Worm (Caenorhabditis elegans) whole organism, L1 larva: ENCODE results near the gene nhr-199.
"Not testable (repeated sequence)": the region's sequence is repeated elsewhere in the genome, so short reads cannot be mapped to it uniquely, and the experiment has no call there.

ENCODE experiments used
- aha-1 ChIP-seq: fragments of 150-350 bp; optimal IDR thresholded peaks from 2 replicates; lab custom pipeline; 2014; ENCODE audit warnings: missing biosample characterization, missing genetic modification characterization
- blmp-1 ChIP-seq: fragments of 150-350 bp; optimal IDR thresholded peaks from 2 replicates; lab custom pipeline; 2014; ENCODE audit warnings: missing biosample characterization, missing genetic modification characterization
- ceh-63 ChIP-seq: fragments of 200-800 bp; sonication (Bioruptor generic); optimal IDR thresholded peaks from 2 replicates; lab custom pipeline; 2018; ENCODE audit warnings: mild to moderate bottlenecking, missing genetic modification characterization, missing compliant biosample characterization
- ceh-8 ChIP-seq: fragments of 200-800 bp; sonication (Bioruptor generic); optimal IDR thresholded peaks from 2 replicates; lab custom pipeline; 2018; ENCODE audit warnings: mild to moderate bottlenecking, missing genetic modification characterization, moderate library complexity, missing compliant biosample characterization
- ceh-82 ChIP-seq, 3 experiments: fragments of 150-350 bp in 1 of 3; sonication (generic microtip) in 2 of 3; optimal IDR thresholded peaks; 2 replicates each; lab custom pipeline; 2014 to 2017; ENCODE audit warnings: missing biosample characterization in 3 of 3, missing genetic modification characterization in 3 of 3
- dpl-1 ChIP-seq, 3 experiments: fragments of 150-350 bp in 2 of 3; sonication (generic microtip) in 1 of 3; optimal IDR thresholded peaks; 2 replicates each; lab custom pipeline; 2014 to 2017; ENCODE audit warnings: missing biosample characterization in 3 of 3, missing genetic modification characterization in 3 of 3, missing genetic modification reagents in 3 of 3
- dsc-1 ChIP-seq: sonication (generic microtip); optimal IDR thresholded peaks from 2 replicates; lab custom pipeline; 2016; ENCODE audit warnings: mild to moderate bottlenecking, missing genetic modification characterization, missing compliant biosample characterization
- efl-1 ChIP-seq, 4 experiments: fragments of 150-350 bp; optimal IDR thresholded peaks in 3 of 4; peaks in 1 of 4; 1 replicate in 1 of 4; 2 replicates in 3 of 4; lab custom pipeline; 2014; ENCODE audit warnings: missing biosample characterization in 2 of 4, missing genetic modification characterization in 2 of 4, missing genetic modification reagents in 2 of 4
- efl-3 ChIP-seq: fragments of 200-800 bp; sonication (Bioruptor generic); optimal IDR thresholded peaks from 2 replicates; lab custom pipeline; 2018; ENCODE audit warnings: mild to moderate bottlenecking, missing genetic modification characterization, missing compliant biosample characterization
- egl-27 ChIP-seq, 2 experiments: fragments of 150-350 bp in 1 of 2; sonication (generic microtip); optimal IDR thresholded peaks; 3 replicates each; lab custom pipeline; 2017 to 2018; ENCODE audit warnings: missing biosample characterization in 2 of 2, missing genetic modification characterization in 2 of 2, missing genetic modification reagents in 2 of 2
- elt-2 ChIP-seq: sonication (generic microtip); optimal IDR thresholded peaks from 2 replicates; lab custom pipeline; 2016; ENCODE audit warnings: missing genetic modification characterization, mild to moderate bottlenecking, inconsistent platforms, missing compliant biosample characterization, missing genetic modification reagents
- fos-1 ChIP-seq: fragments of 150-350 bp; optimal IDR thresholded peaks from 2 replicates; lab custom pipeline; 2014; ENCODE audit warnings: missing biosample characterization, missing genetic modification characterization
- hlh-17 ChIP-seq: fragments of 200-800 bp; sonication (Bioruptor generic); optimal IDR thresholded peaks from 2 replicates; lab custom pipeline; 2018; ENCODE audit warnings: missing genetic modification characterization, mild to moderate bottlenecking, missing compliant biosample characterization, moderate library complexity, borderline replicate concordance
- isw-1 ChIP-seq: fragments of 200-800 bp; sonication (Bioruptor generic); IDR thresholded peaks from 2 replicates; pipeline ENCODE4 v1.3.6; 2022; ENCODE audit warnings: missing genetic modification characterization, missing compliant biosample characterization
- nhr-11 ChIP-seq: fragments of 150-350 bp; optimal IDR thresholded peaks from 2 replicates; lab custom pipeline; 2014; ENCODE audit warnings: missing biosample characterization, missing genetic modification characterization
- nhr-28 ChIP-seq: fragments of 150-350 bp; optimal IDR thresholded peaks from 2 replicates; lab custom pipeline; 2014; ENCODE audit warnings: missing biosample characterization, missing genetic modification characterization
- nhr-47 ChIP-seq: sonication (generic microtip); optimal IDR thresholded peaks from 2 replicates; lab custom pipeline; 2016; ENCODE audit warnings: mild to moderate bottlenecking, missing genetic modification characterization, moderate library complexity, missing compliant biosample characterization
- nhr-90 ChIP-seq: sonication (generic microtip); optimal IDR thresholded peaks from 2 replicates; lab custom pipeline; 2016; ENCODE audit warnings: mild to moderate bottlenecking, missing genetic modification characterization, missing compliant biosample characterization; ENCODE audit not compliant: poor library complexity
- skn-1 ChIP-seq: fragments of 150-350 bp; optimal IDR thresholded peaks from 2 replicates; lab custom pipeline; 2014; ENCODE audit warnings: missing biosample characterization, missing genetic modification characterization
- sptf-1 ChIP-seq: fragments of 150-350 bp; optimal IDR thresholded peaks from 2 replicates; lab custom pipeline; 2014; ENCODE audit warnings: missing biosample characterization, missing genetic modification characterization
- sup-37 ChIP-seq: fragments of 200-800 bp; sonication (Bioruptor generic); optimal IDR thresholded peaks from 2 replicates; lab custom pipeline; 2018; ENCODE audit warnings: mild to moderate bottlenecking, missing genetic modification characterization, missing compliant biosample characterization
- swsn-7 ChIP-seq: sonication (generic microtip); optimal IDR thresholded peaks from 2 replicates; lab custom pipeline; 2016; ENCODE audit warnings: missing genetic modification characterization, missing compliant biosample characterization
- tlp-1 ChIP-seq: fragments of 150-350 bp; optimal IDR thresholded peaks from 2 replicates; lab custom pipeline; 2014; ENCODE audit warnings: missing biosample characterization, missing genetic modification characterization
- unc-30 ChIP-seq: sonication (generic microtip); optimal IDR thresholded peaks from 2 replicates; lab custom pipeline; 2017; ENCODE audit warnings: missing biosample characterization, missing genetic modification characterization
- unc-62 ChIP-seq: fragments of 150-350 bp; optimal IDR thresholded peaks from 2 replicates; lab custom pipeline; 2014; ENCODE audit warnings: missing biosample characterization, missing genetic modification reagents, missing genetic modification characterization
- unc-86 ChIP-seq: sonication (generic microtip); optimal IDR thresholded peaks from 2 replicates; lab custom pipeline; 2016; ENCODE audit warnings: missing genetic modification characterization, missing compliant biosample characterization
- vab-15 ChIP-seq: sonication (generic microtip); optimal IDR thresholded peaks from 2 replicates; lab custom pipeline; 2017; ENCODE audit warnings: missing genotype, mild to moderate bottlenecking, missing genetic modification characterization, missing compliant biosample characterization
- ztf-11 ChIP-seq, 2 experiments: sonication (generic microtip); optimal IDR thresholded peaks; 2 replicates each; lab custom pipeline; 2016 to 2017; ENCODE audit warnings: missing genetic modification characterization in 2 of 2, missing biosample characterization in 1 of 2, missing compliant biosample characterization in 1 of 2

nhr-199 gene

ce11 chrV:15699799-15700198, at the start of gene nhr-199:
TSS of gene nhr-199 (minus strand) at chrV:15699899.
- TF ChIP-seq nhr-11 (tag; lab: Kevin White, UChicago): no peak
- no peak for TF ChIP-seq nhr-47
- no peak for TF ChIP-seq dsc-1 (tag; lab: Kevin White, UChicago)
- no peak for TF ChIP-seq nhr-28 (tag; lab: Kevin White, UChicago)

ce11 chrV:15748343-15748742, 48.6 kb upstream of the nhr-199 start, which contains the start of gene T23D5.8:
TSS of gene T23D5.8 (minus strand) at chrV:15748443.
- TF ChIP-seq elt-2 (tag; lab: Kevin White, UChicago); aha-1 (tag; lab: Kevin White, UChicago); sup-37 (GFP tag; lab: Kevin White, UChicago): not testable (repeated sequence)
- TF ChIP-seq, all 84 proteins: peak for 0; not testable (repeated sequence) for 84

DNA sequence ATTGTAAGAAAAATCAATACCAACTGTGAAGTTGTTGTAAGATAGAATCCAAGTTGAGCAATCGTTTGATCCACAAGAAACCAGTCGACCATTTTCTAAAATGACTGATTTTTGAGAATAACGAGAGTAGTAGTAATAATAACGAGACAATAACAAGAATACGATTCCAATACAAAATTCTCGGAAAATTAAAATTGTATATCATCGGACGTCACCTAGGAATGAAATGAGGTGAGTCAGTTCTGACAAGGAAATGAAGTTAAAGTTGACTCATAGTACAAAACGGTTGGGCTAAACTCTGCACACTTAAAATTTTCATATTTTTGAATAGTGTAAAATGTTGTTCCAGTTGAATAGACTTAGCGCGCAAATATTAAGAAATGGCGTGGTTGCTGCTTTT, 44.7 kb upstream of the nhr-199 start, which contains the start of gene str-19:
Gene str-19, minus strand, starts transcription at position 101 of the 400 bp plus-strand sequence.
- not testable (repeated sequence) for TF ChIP-seq blmp-1 (tag; lab: Kevin White, UChicago); ceh-82 (tag; optimal IDR thresholded peaks at IDR 0.05; lab: Kevin White, UChicago); ztf-11 (tag; optimal IDR thresholded peaks at IDR 0.05; lab: Kevin White, UChicago)

DNA sequence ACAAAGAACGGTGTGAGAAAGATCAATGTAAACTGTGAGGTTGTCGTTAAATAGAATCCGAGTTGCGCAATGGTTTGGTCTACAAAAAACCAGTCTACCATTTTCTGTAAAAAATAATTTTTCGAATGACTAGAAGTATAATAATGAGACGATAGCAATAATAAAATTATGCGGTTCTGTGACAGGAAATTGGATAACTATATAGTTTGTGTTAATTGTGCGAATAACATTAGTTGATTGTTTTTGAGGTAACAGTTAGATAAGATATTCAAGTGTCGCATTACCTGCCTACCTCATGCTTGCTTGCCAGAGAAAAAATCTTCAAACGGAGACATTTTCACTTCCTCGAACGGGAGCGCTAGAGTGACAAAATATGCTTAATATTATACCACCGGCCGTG, 42.2 kb upstream of the nhr-199 start, which contains the start of gene str-18:
Gene str-18, minus strand, starts transcription at position 101 of the 400 bp plus-strand sequence.
- TF ChIP-seq dpl-1 (GFP tag; optimal IDR thresholded peaks at IDR 0.05; lab: Kevin White, UChicago): no peak
- no peak for TF ChIP-seq unc-62 (GFP tag; lab: Kevin White, UChicago)
- no peak for TF ChIP-seq nhr-28 (tag; lab: Kevin White, UChicago)
- no peak for TF ChIP-seq ceh-63 (GFP tag; lab: Kevin White, UChicago)
- no peak for TF ChIP-seq fos-1 (tag; lab: Kevin White, UChicago)
- no peak for TF ChIP-seq efl-3 (GFP tag; lab: Kevin White, UChicago)
- TF ChIP-seq dsc-1 (tag; lab: Kevin White, UChicago): no peak
- TF ChIP-seq unc-30 (tag; lab: Kevin White, UChicago): no peak
- TF ChIP-seq isw-1: no peak
- TF ChIP-seq unc-86 (tag; lab: Kevin White, UChicago): no peak
- no peak for TF ChIP-seq hlh-17 (GFP tag; lab: Kevin White, UChicago)
- TF ChIP-seq tlp-1: no peak

DNA sequence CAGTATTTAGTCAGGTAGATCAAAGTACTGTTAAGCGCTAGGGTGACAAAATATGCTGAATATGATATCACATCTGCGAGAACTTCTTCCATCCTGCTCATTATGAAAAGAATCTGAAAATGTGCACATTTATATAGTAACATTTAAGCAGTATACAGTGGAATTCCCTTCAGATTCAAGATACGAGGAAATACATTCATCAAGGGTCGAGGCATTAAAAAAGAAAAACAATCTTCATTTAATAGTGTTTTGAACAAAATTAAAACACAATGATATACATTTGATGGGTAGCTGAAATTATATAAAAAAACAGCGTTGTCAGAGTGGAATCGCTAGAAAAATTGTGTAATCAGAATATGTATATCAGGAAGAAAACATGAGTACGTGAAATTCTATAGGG, 36.0 kb upstream of the nhr-199 start, which contains the start of gene str-27:
Gene str-27, minus strand, starts transcription at position 101 of the 400 bp plus-strand sequence.
- TF ChIP-seq efl-1 (optimal IDR thresholded peaks at IDR 0.05; lab: Kevin White, UChicago) (no peak), efl-1 (GFP tag; optimal IDR thresholded peaks at IDR 0.05 in 1 of 2; lab: Kevin White, UChicago) (no peak), sup-37 (GFP tag; lab: Kevin White, UChicago) (no peak), vab-15 (no peak), aha-1 (tag; lab: Kevin White, UChicago) (no peak), swsn-7 (tag; lab: Kevin White, UChicago) (no peak), egl-27 (tag; optimal IDR thresholded peaks at IDR 0.05; lab: Kevin White, UChicago) (no peak), sptf-1 (no peak), nhr-90 (tag; lab: Kevin White, UChicago) (no peak)

DNA sequence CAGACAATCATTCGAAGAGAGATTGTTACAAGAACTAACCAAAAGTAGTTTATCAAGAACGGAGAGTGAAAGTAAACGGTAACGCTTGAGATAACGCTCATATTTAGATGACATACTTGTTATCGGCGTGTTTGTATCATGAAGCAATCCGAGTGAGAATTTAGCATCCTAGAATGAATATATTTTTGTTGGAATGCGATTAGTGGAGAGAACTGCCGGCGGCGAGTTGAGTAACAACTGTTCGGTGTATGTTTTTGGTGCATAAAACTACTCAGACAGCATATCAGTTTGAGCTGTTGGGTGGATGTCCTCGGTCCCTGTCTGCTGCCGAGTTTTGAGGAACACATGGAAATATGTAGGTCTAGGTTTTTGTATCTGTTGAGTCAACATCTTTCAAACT, 33.9 kb upstream of the nhr-199 start, which contains the start of gene T23D5.3:
Gene T23D5.3, minus strand, starts transcription at position 101 of the 400 bp plus-strand sequence.
- TF ChIP-seq hlh-17 (GFP tag; lab: Kevin White, UChicago) (no peak), skn-1 (tag; lab: Kevin White, UChicago) (no peak), ceh-8 (GFP tag; lab: Kevin White, UChicago) (no peak)
